Worm (Caenorhabditis elegans): ENCODE measurements around the gene sra-36.

Gene sra-36

ce11 chrII:4566237-4566636, 25.7 kb upstream of the sra-36 start:
- no peak for TF ChIP-seq flh-1 (GFP tag; optimal IDR thresholded peaks at IDR 0.05)
- TF ChIP-seq nhr-237 (tag; optimal IDR thresholded peaks at IDR 0.05): no peak
- TF ChIP-seq ceh-39 (tag; optimal IDR thresholded peaks at IDR 0.05): no peak
- no peak for TF ChIP-seq zip-8 (tag; optimal IDR thresholded peaks at IDR 0.05)
- TF ChIP-seq lin-13 (tag; optimal IDR thresholded peaks at IDR 0.05): no peak
- TF ChIP-seq sptf-1 (tag; optimal IDR thresholded peaks at IDR 0.05): no peak
- no peak for TF ChIP-seq ztf-11 (tag; optimal IDR thresholded peaks at IDR 0.05)
- TF ChIP-seq blmp-1 (tag; optimal IDR thresholded peaks at IDR 0.05): no peak
- no peak for TF ChIP-seq nhr-2 (tag; optimal IDR thresholded peaks at IDR 0.05)
- no peak for TF ChIP-seq ceh-83 (GFP tag; optimal IDR thresholded peaks at IDR 0.05)
- no peak for TF ChIP-seq unc-120 (tag; optimal IDR thresholded peaks at IDR 0.05; ENCODE audit: poor library complexity, severe bottlenecking)

ce11 chrII:4565205-4565604, 24.7 kb upstream of the sra-36 start:
- TF ChIP-seq cnd-1 (tag; optimal IDR thresholded peaks at IDR 0.05): no peak
- no peak for TF ChIP-seq unc-39 (tag; optimal IDR thresholded peaks at IDR 0.05)
- no peak for TF ChIP-seq flh-1 (GFP tag; optimal IDR thresholded peaks at IDR 0.05)
- TF ChIP-seq ztf-11 (tag; optimal IDR thresholded peaks at IDR 0.05): no peak
- TF ChIP-seq lin-13 (tag; optimal IDR thresholded peaks at IDR 0.05): no peak
- no peak for TF ChIP-seq mls-2 (tag; optimal IDR thresholded peaks at IDR 0.05)
- TF ChIP-seq blmp-1 (tag; optimal IDR thresholded peaks at IDR 0.05): no peak
- TF ChIP-seq elt-3 (tag; optimal IDR thresholded peaks at IDR 0.05): no peak
- no peak for TF ChIP-seq unc-120 (tag; optimal IDR thresholded peaks at IDR 0.05; ENCODE audit: poor library complexity, severe bottlenecking)
- no peak for TF ChIP-seq ces-1 (GFP tag; optimal IDR thresholded peaks at IDR 0.05)
- TF ChIP-seq nhr-12 (tag; optimal IDR thresholded peaks at IDR 0.05): no peak
- TF ChIP-seq mab-5 (tag; optimal IDR thresholded peaks at IDR 0.05): no peak
- TF ChIP-seq tbx-8 (GFP tag; optimal IDR thresholded peaks at IDR 0.05): no peak
- no peak for TF ChIP-seq lsy-2 (tag; optimal IDR thresholded peaks at IDR 0.05)
- TF ChIP-seq nhr-2 (tag; optimal IDR thresholded peaks at IDR 0.05): no peak
- TF ChIP-seq pha-4 (tag; optimal IDR thresholded peaks at IDR 0.05): no peak

DNA sequence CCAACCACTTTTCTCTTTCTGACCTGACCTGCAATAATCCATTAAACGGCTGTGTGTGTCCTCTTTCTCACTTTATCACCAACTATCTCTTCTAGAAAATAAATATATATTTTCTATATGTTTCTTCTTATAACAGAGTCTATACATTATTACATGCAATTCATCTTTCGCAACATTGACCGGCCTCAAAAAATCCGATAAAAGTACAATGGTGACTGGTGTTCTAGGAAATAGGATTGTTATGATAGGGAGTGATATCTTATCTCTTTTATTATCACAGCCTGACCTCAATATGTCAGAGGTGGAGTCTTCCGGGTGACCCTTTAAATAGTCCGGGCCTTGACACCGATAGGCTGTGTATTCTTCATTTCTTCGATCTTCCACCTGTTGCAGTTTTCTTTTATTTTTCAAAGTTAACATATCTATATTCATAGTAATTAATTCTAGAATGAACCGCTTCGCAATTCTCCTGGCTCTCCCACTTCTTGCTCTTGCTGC, 22.0 kb upstream of the sra-36 start, which contains the start of gene dao-2:
dao-2 (plus strand) TSS at position 448 of the 498 bp plus-strand sequence.
- no peak for TF ChIP-seq nhr-28 (tag; optimal IDR thresholded peaks at IDR 0.05)
- TF ChIP-seq elt-3 (tag; optimal IDR thresholded peaks at IDR 0.05): peak; percentile 84

DNA sequence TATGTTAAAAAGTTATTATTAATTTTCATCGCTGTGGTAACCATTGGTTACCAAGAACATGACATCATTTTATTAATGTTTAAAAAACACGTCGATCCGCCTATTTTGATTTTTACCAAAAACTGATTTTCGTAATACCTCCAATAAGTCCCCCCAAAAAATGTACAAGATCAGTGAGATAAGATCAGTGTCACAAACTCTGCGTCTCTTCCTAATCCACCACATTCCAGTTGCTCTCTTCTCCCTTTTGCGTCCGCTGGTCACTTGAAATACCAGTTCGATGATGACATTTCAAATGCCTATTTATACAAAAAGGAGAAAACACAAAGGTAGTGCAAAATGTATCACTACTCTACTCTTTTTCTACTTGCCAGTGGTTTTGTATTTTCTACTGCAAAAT, 19.5 kb upstream of the sra-36 start, which contains the start of gene M03A1.8:
M03A1.8 (plus strand) TSS at position 269 of the 400 bp plus-strand sequence.
- TF ChIP-seq elt-1 (tag; optimal IDR thresholded peaks at IDR 0.05; ENCODE audit: borderline replicate concordance, insufficient read depth) (peak; percentile 61), drap-1 (GFP tag; optimal IDR thresholded peaks at IDR 0.05) (no peak)

DNA sequence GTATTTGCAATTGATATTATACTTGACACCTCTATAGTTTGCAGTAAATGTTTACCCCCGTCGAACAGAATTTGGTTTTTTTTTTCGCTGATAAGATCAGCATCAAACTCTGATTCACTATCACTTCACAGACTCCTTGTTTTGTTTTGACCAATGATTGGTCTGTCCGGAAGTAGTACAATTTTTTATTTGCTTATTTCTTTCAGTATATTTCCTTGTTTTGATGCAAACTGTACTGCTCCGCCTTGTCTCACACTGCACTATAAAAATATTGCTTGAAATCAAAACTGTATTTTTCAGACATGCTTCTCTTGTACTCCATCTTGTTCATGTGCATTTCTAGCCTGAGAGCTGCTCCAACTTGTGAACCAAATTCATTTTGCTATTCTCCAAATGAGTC, 17.0 kb upstream of the sra-36 start, which contains the start of gene M03A1.3:
M03A1.3 (plus strand) TSS at position 301 of the 400 bp plus-strand sequence.
- TF ChIP-seq zip-8 (tag; optimal IDR thresholded peaks at IDR 0.05): no peak
- no peak for TF ChIP-seq elt-3 (tag; optimal IDR thresholded peaks at IDR 0.05)
- TF ChIP-seq tbx-8 (GFP tag; optimal IDR thresholded peaks at IDR 0.05): no peak
- no peak for TF ChIP-seq unc-62 (GFP tag; optimal IDR thresholded peaks at IDR 0.05)
- no peak for TF ChIP-seq unc-120 (tag; optimal IDR thresholded peaks at IDR 0.05; ENCODE audit: poor library complexity, severe bottlenecking)
- no peak for TF ChIP-seq flh-1 (GFP tag; optimal IDR thresholded peaks at IDR 0.05)
- TF ChIP-seq sptf-1 (tag; optimal IDR thresholded peaks at IDR 0.05): no peak
- no peak for TF ChIP-seq M03D4.4 (tag; optimal IDR thresholded peaks at IDR 0.05)
- TF ChIP-seq lin-13 (tag; optimal IDR thresholded peaks at IDR 0.05): no peak
- no peak for TF ChIP-seq nhr-12 (tag; optimal IDR thresholded peaks at IDR 0.05)
- no peak for TF ChIP-seq ceh-43 (GFP tag; optimal IDR thresholded peaks at IDR 0.05)
- TF ChIP-seq ztf-11 (tag; optimal IDR thresholded peaks at IDR 0.05): no peak
- no peak for TF ChIP-seq nhr-2 (tag; optimal IDR thresholded peaks at IDR 0.05)

DNA sequence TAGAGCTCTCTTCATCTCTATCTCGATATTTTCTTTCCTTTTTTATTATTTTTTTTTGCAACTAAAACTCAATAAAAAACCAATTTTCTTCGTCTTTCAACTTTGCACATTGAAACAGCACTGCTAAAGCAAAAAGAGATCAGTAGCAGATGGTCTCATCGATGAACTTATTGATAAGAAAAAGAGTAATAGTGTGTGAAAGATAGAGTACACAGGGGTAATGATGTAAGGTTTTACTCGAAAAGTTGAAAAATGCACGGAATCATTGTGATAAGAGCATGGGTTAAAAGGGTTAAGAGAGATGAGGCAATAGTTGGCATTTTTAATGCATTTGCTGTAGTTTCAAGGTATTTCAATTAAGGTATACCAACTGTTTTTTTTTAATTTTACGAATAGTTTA, 11.6 kb upstream of the sra-36 start:
- no peak for TF ChIP-seq cnd-1 (tag; optimal IDR thresholded peaks at IDR 0.05)
- TF ChIP-seq ceh-83 (GFP tag; optimal IDR thresholded peaks at IDR 0.05): no peak
- no peak for TF ChIP-seq nhr-76 (tag; optimal IDR thresholded peaks at IDR 0.05)
- TF ChIP-seq sem-2 (GFP tag; optimal IDR thresholded peaks at IDR 0.05): no peak
- TF ChIP-seq bed-3 (GFP tag; optimal IDR thresholded peaks at IDR 0.05): no peak
- TF ChIP-seq unc-39 (tag; optimal IDR thresholded peaks at IDR 0.05): no peak
- no peak for TF ChIP-seq mls-2 (tag; optimal IDR thresholded peaks at IDR 0.05)
- no peak for TF ChIP-seq mab-5 (tag; optimal IDR thresholded peaks at IDR 0.05)
- TF ChIP-seq tbx-8 (GFP tag; optimal IDR thresholded peaks at IDR 0.05): no peak
- TF ChIP-seq ces-1 (GFP tag; optimal IDR thresholded peaks at IDR 0.05): no peak
- TF ChIP-seq nhr-12 (tag; optimal IDR thresholded peaks at IDR 0.05): no peak
- TF ChIP-seq unc-62 (GFP tag; optimal IDR thresholded peaks at IDR 0.05): no peak
- TF ChIP-seq nhr-2 (tag; optimal IDR thresholded peaks at IDR 0.05): no peak
- TF ChIP-seq M03D4.4 (tag; optimal IDR thresholded peaks at IDR 0.05): no peak
- no peak for TF ChIP-seq lin-13 (tag; optimal IDR thresholded peaks at IDR 0.05)
- TF ChIP-seq nhr-237 (tag; optimal IDR thresholded peaks at IDR 0.05): no peak
- TF ChIP-seq sptf-1 (tag; optimal IDR thresholded peaks at IDR 0.05): no peak

All from whole organism, mixed stage, embryonic.